Worm (Caenorhabditis elegans): Measurements from ENCODE around the gene dhcr-24.
A peak's percentile ranks its signal among the peaks of the same experiment; 100 is the strongest.

Gene dhcr-24

ce11 chrX:2590023-2590422 lies 26.1 kb upstream of the dhcr-24 start:
- TF ChIP-seq ceh-28 (tag; optimal IDR thresholded peaks at IDR 0.05) (no peak), aly-2 (tag; optimal IDR thresholded peaks at IDR 0.05) (no peak), elt-2 (tag; optimal IDR thresholded peaks at IDR 0.05) (peak; percentile 18)

DNA sequence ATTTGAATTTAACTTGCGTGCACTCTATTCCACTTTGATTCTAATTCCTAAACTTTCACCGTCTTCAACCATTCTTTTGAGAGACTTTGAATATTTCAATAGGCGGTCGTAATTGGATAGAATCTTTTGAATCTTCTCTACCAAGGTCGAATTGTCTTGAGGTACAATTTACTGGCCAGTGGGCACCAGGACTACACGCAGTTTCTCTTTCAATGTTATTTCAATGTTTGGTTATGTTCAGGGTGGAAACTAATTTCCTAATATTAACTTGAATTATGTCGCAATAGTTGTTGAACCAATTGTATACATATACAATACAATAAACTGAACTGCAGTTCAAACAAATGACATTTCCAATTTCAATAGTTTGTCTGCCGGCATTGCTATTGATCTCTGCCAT lies 24.1 kb upstream of the dhcr-24 start:
- TF ChIP-seq mml-1 (tag; optimal IDR thresholded peaks at IDR 0.05) (no peak), nhr-25 (tag; optimal IDR thresholded peaks at IDR 0.05) (peak; percentile 66), ceh-82 (tag; optimal IDR thresholded peaks at IDR 0.05) (no peak), nhr-43 (tag; optimal IDR thresholded peaks at IDR 0.05; ENCODE audit: poor library complexity, severe bottlenecking) (no peak), jun-1 (tag; optimal IDR thresholded peaks at IDR 0.05) (no peak), elt-3 (tag; optimal IDR thresholded peaks at IDR 0.05) (no peak), ztf-11 (tag; optimal IDR thresholded peaks at IDR 0.05) (no peak), nhr-76 (tag; optimal IDR thresholded peaks at IDR 0.05) (no peak)

DNA sequence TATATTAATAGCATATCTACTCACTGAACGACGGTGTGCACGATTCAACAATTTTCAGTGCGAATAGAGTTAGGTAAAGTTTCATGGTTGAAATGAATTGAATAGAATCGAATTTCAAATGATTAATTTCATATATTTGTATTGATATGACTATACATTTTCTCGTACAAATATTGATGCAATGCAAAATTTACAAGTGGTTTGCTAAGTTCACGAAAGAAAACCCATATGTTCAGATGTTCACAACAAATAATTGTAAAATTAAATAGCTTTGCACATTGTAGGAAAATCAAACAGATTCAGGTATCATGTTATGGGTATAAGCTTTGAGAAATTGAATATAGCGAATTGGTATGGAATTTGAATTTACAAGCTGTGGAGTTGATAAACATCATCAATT lies 21.7 kb upstream of the dhcr-24 start, which contains the start of gene H01M10.2:
H01M10.2 (minus strand) TSS at position 101 of the 400 bp plus-strand sequence.
- TF ChIP-seq lsy-12 (tag; optimal IDR thresholded peaks at IDR 0.05) (no peak), R02D3.7 (tag; optimal IDR thresholded peaks at IDR 0.05) (no peak), egl-5 (tag; optimal IDR thresholded peaks at IDR 0.05) (no peak), lin-15B (tag; optimal IDR thresholded peaks at IDR 0.05) (no peak), ceh-9 (tag; optimal IDR thresholded peaks at IDR 0.05) (no peak), nhr-43 (tag; optimal IDR thresholded peaks at IDR 0.05; ENCODE audit: poor library complexity, severe bottlenecking) (no peak), aly-2 (tag; optimal IDR thresholded peaks at IDR 0.05) (no peak), nhr-23 (tag; optimal IDR thresholded peaks at IDR 0.05) (no peak), ztf-4 (tag; optimal IDR thresholded peaks at IDR 0.05) (no peak), pha-4 (tag; optimal IDR thresholded peaks at IDR 0.05) (no peak)

ce11 chrX:2583135-2583683 lies 19.3 kb upstream of the dhcr-24 start:
- TF ChIP-seq lin-39 (tag; optimal IDR thresholded peaks at IDR 0.05) (no peak), unc-62 (GFP tag; optimal IDR thresholded peaks at IDR 0.05) (no peak), pha-4 (tag; optimal IDR thresholded peaks at IDR 0.05) (peak; percentile 16)

ce11 chrX:2581828-2582589 lies 18.1 kb upstream of the dhcr-24 start:
- peak; percentile 35 for TF ChIP-seq hmg-11 (tag; optimal IDR thresholded peaks at IDR 0.05)
- no peak for TF ChIP-seq elt-3 (tag; optimal IDR thresholded peaks at IDR 0.05)
- TF ChIP-seq nhr-25 (tag; optimal IDR thresholded peaks at IDR 0.05): peak; percentile 41
- no peak for TF ChIP-seq ztf-11 (tag; optimal IDR thresholded peaks at IDR 0.05)

DNA sequence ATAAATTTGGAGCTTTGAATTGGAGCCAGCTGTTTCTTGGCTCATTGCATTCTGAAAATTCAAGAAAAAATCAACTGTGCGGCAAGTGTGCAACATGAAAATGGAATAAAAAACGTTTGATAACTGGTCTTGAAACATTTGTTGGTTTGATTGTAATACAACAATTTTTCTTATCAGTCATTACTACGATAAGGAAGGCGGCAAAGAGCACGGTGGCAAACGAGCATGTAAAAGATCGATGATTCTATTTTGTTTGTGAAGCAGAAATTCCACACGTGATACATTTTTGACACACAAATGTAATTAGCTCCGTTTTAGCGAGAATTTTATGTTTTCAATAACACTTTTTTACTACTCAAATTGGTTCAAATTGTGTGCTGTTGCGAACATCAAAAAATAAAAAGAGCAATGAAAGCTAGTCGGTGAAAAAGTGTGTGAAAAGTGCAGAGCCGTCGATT lies 16.6 kb upstream of the dhcr-24 start, which contains the start of gene H01M10.1:
H01M10.1 (minus strand) TSS at position 51 of the 458 bp plus-strand sequence.
- TF ChIP-seq pha-4 (tag; optimal IDR thresholded peaks at IDR 0.05) (peak; percentile 58), nhr-77 (tag; optimal IDR thresholded peaks at IDR 0.05) (no peak), ama-1 (optimal IDR thresholded peaks at IDR 0.05) (no peak), elt-2 (tag; optimal IDR thresholded peaks at IDR 0.05) (peak; percentile 96), pqm-1 (tag; optimal IDR thresholded peaks at IDR 0.05) (peak; percentile 72), nhr-237 (tag; optimal IDR thresholded peaks at IDR 0.05) (no peak), unc-39 (tag; optimal IDR thresholded peaks at IDR 0.05) (no peak), jun-1 (tag; optimal IDR thresholded peaks at IDR 0.05) (peak; percentile 74)

ce11 chrX:2577442-2577841 lies 13.5 kb upstream of the dhcr-24 start, which contains the start of gene ttr-42:
Gene ttr-42, plus strand, starts transcription at chrX:2577742.
- TF ChIP-seq unc-39 (tag; optimal IDR thresholded peaks at IDR 0.05): no peak
- no peak for TF ChIP-seq nfya-1 (tag; optimal IDR thresholded peaks at IDR 0.05; ENCODE audit: insufficient read depth)
- no peak for TF ChIP-seq fos-1 (tag; optimal IDR thresholded peaks at IDR 0.05)
- TF ChIP-seq daf-12 (tag; optimal IDR thresholded peaks at IDR 0.05): no peak
- no peak for TF ChIP-seq elt-3 (tag; optimal IDR thresholded peaks at IDR 0.05)
- no peak for TF ChIP-seq pha-4 (tag; optimal IDR thresholded peaks at IDR 0.05)
- TF ChIP-seq egl-27 (tag; optimal IDR thresholded peaks at IDR 0.05): no peak
